Worm (Caenorhabditis elegans): ENCODE data around the gene F21C10.9.

- TF ChIP-seq T22C8.4 (GFP tag; IDR thresholded peaks at IDR 0.05): no peak
- no peak for TF ChIP-seq med-1 (GFP tag; optimal IDR thresholded peaks at IDR 0.05; ENCODE audit: insufficient read depth)
Observed at ce11 chrV:9108219-9108618, 9.7 kb upstream of the F21C10.9 start, which contains the start of gene F21C10.18.

Measured in whole organism, midembryonic.